Worm (Caenorhabditis elegans) whole organism, mixed stage, embryonic: Measurements from ENCODE around the gene rpt-4.
A peak's percentile ranks its signal among the peaks of the same experiment; 100 is the strongest.

Experiments
- M03D4.4 ChIP-seq: sonication (generic microtip); optimal IDR thresholded peaks from 2 replicates; lab custom pipeline; 2017; ENCODE audit warnings: mild to moderate bottlenecking, missing genetic modification characterization, missing compliant biosample characterization
- bed-3 ChIP-seq: fragments of 200-800 bp; sonication (Bioruptor generic); optimal IDR thresholded peaks from 3 replicates; lab custom pipeline; 2018; ENCODE audit warnings: mild to moderate bottlenecking, missing genetic modification characterization, moderate library complexity, missing compliant biosample characterization
- blmp-1 ChIP-seq: fragments of 150-350 bp; optimal IDR thresholded peaks from 2 replicates; lab custom pipeline; 2014; ENCODE audit warnings: missing biosample characterization, missing genetic modification characterization
- ceh-39 ChIP-seq: fragments of 150-350 bp; optimal IDR thresholded peaks from 2 replicates; lab custom pipeline; 2014; ENCODE audit warnings: missing biosample characterization, missing genetic modification characterization
- ceh-43 ChIP-seq: fragments of 200-800 bp; sonication (Bioruptor generic); optimal IDR thresholded peaks from 2 replicates; lab custom pipeline; 2018; ENCODE audit warnings: mild to moderate bottlenecking, missing genetic modification characterization, moderate library complexity, missing compliant biosample characterization
- ceh-83 ChIP-seq: fragments of 200-800 bp; sonication (Bioruptor generic); optimal IDR thresholded peaks from 2 replicates; lab custom pipeline; 2018; ENCODE audit warnings: mild to moderate bottlenecking, missing genetic modification characterization, missing compliant biosample characterization
- ces-1 ChIP-seq: fragments of 150-350 bp; optimal IDR thresholded peaks from 2 replicates; lab custom pipeline; 2014; ENCODE audit warnings: missing biosample characterization, missing genetic modification reagents, missing genetic modification characterization
- drap-1 ChIP-seq: fragments of 200-800 bp; sonication (Bioruptor generic); optimal IDR thresholded peaks from 3 replicates; lab custom pipeline; 2018; ENCODE audit warnings: mild to moderate bottlenecking, missing genetic modification characterization, missing compliant biosample characterization
- elt-1 ChIP-seq: sonication (generic microtip); optimal IDR thresholded peaks from 2 replicates; lab custom pipeline; 2017; ENCODE audit warnings: missing genetic modification characterization, mild to moderate bottlenecking, missing compliant biosample characterization, antibody characterized with exemption, moderate library complexity, borderline replicate concordance; ENCODE audit not compliant: insufficient read depth
- elt-3 ChIP-seq: fragments of 150-350 bp; optimal IDR thresholded peaks from 2 replicates; lab custom pipeline; 2014; ENCODE audit warnings: missing biosample characterization, missing genetic modification characterization
- ham-2 ChIP-seq: fragments of 200-800 bp; sonication (Bioruptor generic); optimal IDR thresholded peaks from 2 replicates; lab custom pipeline; 2018; ENCODE audit warnings: mild to moderate bottlenecking, missing genetic modification characterization, missing compliant biosample characterization
- hlh-1 ChIP-seq: fragments of 150-350 bp; optimal IDR thresholded peaks from 2 replicates; lab custom pipeline; 2014; ENCODE audit warnings: missing biosample characterization, missing genetic modification reagents, missing genetic modification characterization
- lin-13 ChIP-seq: fragments of 150-350 bp; optimal IDR thresholded peaks from 2 replicates; lab custom pipeline; 2014; ENCODE audit warnings: missing biosample characterization, missing genetic modification characterization
- lin-32 ChIP-seq: fragments of 200-800 bp; sonication (Bioruptor generic); optimal IDR thresholded peaks from 2 replicates; lab custom pipeline; 2018; ENCODE audit warnings: mild to moderate bottlenecking, missing genetic modification characterization, missing compliant biosample characterization
- lsy-2 ChIP-seq: fragments of 150-350 bp; optimal IDR thresholded peaks from 2 replicates; lab custom pipeline; 2014; ENCODE audit warnings: missing biosample characterization, missing genetic modification characterization
- mab-5 ChIP-seq: fragments of 150-350 bp; optimal IDR thresholded peaks from 2 replicates; lab custom pipeline; 2014; ENCODE audit warnings: missing biosample characterization, missing genetic modification characterization
- mep-1 ChIP-seq: fragments of 150-350 bp; optimal IDR thresholded peaks from 2 replicates; lab custom pipeline; 2017; ENCODE audit warnings: missing biosample characterization, missing genetic modification reagents, missing genetic modification characterization, inconsistent platforms
- mls-2 ChIP-seq: sonication (generic microtip); optimal IDR thresholded peaks from 2 replicates; lab custom pipeline; 2016; ENCODE audit warnings: mild to moderate bottlenecking, missing genetic modification characterization, moderate library complexity, missing compliant biosample characterization
- nhr-12 ChIP-seq: fragments of 150-350 bp; optimal IDR thresholded peaks from 2 replicates; lab custom pipeline; 2014; ENCODE audit warnings: missing biosample characterization, missing genetic modification characterization
- nhr-2 ChIP-seq: fragments of 150-350 bp; optimal IDR thresholded peaks from 2 replicates; lab custom pipeline; 2014; ENCODE audit warnings: missing biosample characterization, missing genetic modification characterization
- nhr-28 ChIP-seq: fragments of 150-350 bp; optimal IDR thresholded peaks from 2 replicates; lab custom pipeline; 2014; ENCODE audit warnings: missing biosample characterization, missing genetic modification characterization
- nhr-76 ChIP-seq: sonication (generic microtip); optimal IDR thresholded peaks from 2 replicates; lab custom pipeline; 2017; ENCODE audit warnings: missing biosample characterization, missing genetic modification characterization
- pha-4 ChIP-seq: fragments of 150-350 bp; optimal IDR thresholded peaks from 2 replicates; lab custom pipeline; 2018; ENCODE audit warnings: missing biosample characterization, missing genetic modification reagents, missing genetic modification characterization
- sem-2 ChIP-seq: fragments of 200-800 bp; sonication (Bioruptor generic); optimal IDR thresholded peaks from 2 replicates; lab custom pipeline; 2018; ENCODE audit warnings: mild to moderate bottlenecking, missing genetic modification characterization, missing compliant biosample characterization
- snpc-4 ChIP-seq: fragments of 150-350 bp; optimal IDR thresholded peaks from 2 replicates; lab custom pipeline; 2014; ENCODE audit warnings: missing biosample characterization, missing genetic modification characterization
- sptf-1 ChIP-seq: sonication (generic microtip); optimal IDR thresholded peaks from 2 replicates; lab custom pipeline; 2017; ENCODE audit warnings: mild to moderate bottlenecking, missing genetic modification characterization, moderate library complexity, missing compliant biosample characterization
- unc-120 ChIP-seq: sonication (generic microtip); optimal IDR thresholded peaks from 2 replicates; lab custom pipeline; 2017; ENCODE audit warnings: missing genetic modification characterization, missing compliant biosample characterization; ENCODE audit not compliant: poor library complexity, severe bottlenecking
- unc-39 ChIP-seq: fragments of 150-350 bp; optimal IDR thresholded peaks from 2 replicates; lab custom pipeline; 2014; ENCODE audit warnings: missing biosample characterization, missing genetic modification characterization
- unc-62 ChIP-seq: fragments of 150-350 bp; optimal IDR thresholded peaks from 2 replicates; lab custom pipeline; 2014; ENCODE audit warnings: missing biosample characterization, missing genetic modification reagents, missing genetic modification characterization
- zip-8 ChIP-seq: fragments of 150-350 bp; optimal IDR thresholded peaks from 2 replicates; lab custom pipeline; 2014; ENCODE audit warnings: missing biosample characterization, missing genetic modification characterization
- ztf-11 ChIP-seq: fragments of 150-350 bp; optimal IDR thresholded peaks from 2 replicates; lab custom pipeline; 2014; ENCODE audit warnings: missing biosample characterization, missing genetic modification characterization

Gene rpt-4

DNA sequence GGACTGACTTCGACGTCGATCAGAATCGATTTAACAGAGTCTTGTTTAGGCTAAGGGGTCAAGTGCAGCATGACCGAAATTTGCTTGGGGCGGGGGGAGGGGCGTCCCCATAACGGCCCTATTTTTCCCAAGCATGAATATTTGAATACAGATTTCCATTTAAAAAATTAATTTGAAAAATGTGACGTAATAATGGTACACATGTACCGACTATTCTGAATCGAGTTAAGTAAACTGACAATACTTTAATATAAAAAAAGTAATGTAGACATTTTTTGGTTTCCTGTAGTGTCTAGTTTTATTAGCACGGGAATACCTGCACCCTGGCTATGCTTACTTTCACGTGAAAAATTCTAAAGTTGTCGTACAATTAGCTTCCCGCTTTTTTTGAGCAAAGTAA, 40.8 kb upstream of the rpt-4 start:
- TF ChIP-seq zip-8 (tag; lab: Kevin White, UChicago) (peak; percentile 56), ceh-43 (no peak), drap-1 (GFP tag; lab: Kevin White, UChicago) (no peak), unc-39 (tag; lab: Kevin White, UChicago) (no peak), nhr-76 (tag; lab: Kevin White, UChicago) (no peak)

DNA sequence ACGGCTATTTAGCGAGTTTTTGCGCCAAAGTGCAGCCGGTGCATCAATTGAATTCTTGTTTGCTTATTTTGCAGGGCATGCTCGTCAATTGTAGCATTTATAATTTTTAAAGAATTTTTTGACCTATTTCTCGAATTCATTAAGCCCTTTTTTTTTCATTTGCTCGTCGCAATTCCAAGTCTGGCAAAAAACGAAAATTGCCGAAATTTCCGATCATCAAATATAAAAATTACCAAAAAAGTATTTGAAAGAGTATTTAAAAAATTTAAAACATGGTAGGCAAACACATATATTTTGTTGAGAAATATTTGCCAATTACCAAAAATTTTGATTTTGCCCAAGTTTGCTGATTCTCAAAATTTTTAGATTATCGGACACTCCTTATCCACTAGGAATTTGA, 38.1 kb upstream of the rpt-4 start, which contains the start of gene C50D2.6:
Gene C50D2.6, plus strand, starts transcription at position 301 of the 400 bp plus-strand sequence.
- no peak for TF ChIP-seq unc-120 (tag; lab: Kevin White, UChicago)
- TF ChIP-seq pha-4 (tag; lab: Kevin White, UChicago), result no peak

DNA sequence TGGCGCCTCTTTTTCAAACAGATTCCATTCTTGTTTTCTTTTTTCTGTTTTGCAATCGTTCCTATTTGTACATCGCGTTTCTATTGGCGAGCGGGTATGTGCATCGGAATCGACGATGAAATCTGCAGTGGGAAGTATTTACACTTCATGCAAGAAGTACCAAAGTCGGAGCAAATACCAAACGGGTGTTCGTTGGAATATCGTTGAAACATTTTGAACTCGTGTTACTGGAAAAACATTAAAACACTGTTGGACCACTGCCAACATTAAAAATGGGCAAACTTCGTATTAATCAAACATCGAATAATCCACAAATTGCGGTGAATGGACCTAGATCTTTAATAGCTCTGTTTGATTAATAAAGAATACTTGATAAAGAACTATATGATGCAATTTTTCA, 33.1 kb upstream of the rpt-4 start, which contains the start of gene C23H3.9:
Gene C23H3.9, minus strand, starts transcription at position 101 of the 400 bp plus-strand sequence.
- TF ChIP-seq mls-2 (tag; lab: Kevin White, UChicago) (no peak), ceh-39 (no peak), lin-13 (tag; lab: Kevin White, UChicago) (no peak), ham-2 (GFP tag; lab: Kevin White, UChicago) (no peak), nhr-2 (tag; lab: Kevin White, UChicago) (no peak), lin-32 (no peak), nhr-12 (tag; lab: Kevin White, UChicago) (no peak), unc-62 (GFP tag; lab: Kevin White, UChicago) (no peak), hlh-1 (tag; lab: Kevin White, UChicago) (no peak), snpc-4 (tag; lab: Kevin White, UChicago) (no peak), bed-3 (no peak), sptf-1 (tag; lab: Kevin White, UChicago) (no peak), nhr-28 (tag; lab: Kevin White, UChicago) (no peak), elt-3 (tag; lab: Kevin White, UChicago) (no peak)

DNA sequence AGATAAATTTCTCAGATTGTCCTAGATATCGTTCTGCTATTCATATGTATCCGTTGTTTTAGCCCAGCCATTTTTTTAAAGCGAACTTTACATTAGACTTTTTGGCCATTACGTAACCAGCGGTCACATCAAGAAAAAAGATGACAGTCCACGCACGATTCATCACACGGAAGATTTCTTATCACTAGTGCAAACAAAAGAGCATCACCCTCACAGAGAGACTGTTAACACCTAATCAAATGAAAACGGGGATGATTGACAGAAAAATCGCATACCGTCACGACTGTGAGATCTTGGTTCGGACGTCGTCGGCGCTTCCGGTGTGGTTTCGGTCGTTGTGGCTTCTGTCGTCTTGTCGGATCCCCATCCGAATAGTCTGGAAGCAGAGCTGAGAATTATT, 30.6 kb upstream of the rpt-4 start:
- TF ChIP-seq M03D4.4, result no peak
- no peak for TF ChIP-seq snpc-4 (tag; lab: Kevin White, UChicago)
- no peak for TF ChIP-seq mls-2 (tag; lab: Kevin White, UChicago)
- TF ChIP-seq ceh-43, result no peak
- TF ChIP-seq sem-2 (GFP tag; lab: Kevin White, UChicago), result no peak
- no peak for TF ChIP-seq lsy-2
- TF ChIP-seq unc-39 (tag; lab: Kevin White, UChicago), result no peak
- TF ChIP-seq zip-8 (tag; lab: Kevin White, UChicago), result no peak
- TF ChIP-seq nhr-2 (tag; lab: Kevin White, UChicago), result no peak
- TF ChIP-seq drap-1 (GFP tag; lab: Kevin White, UChicago), result no peak
- TF ChIP-seq pha-4 (tag; lab: Kevin White, UChicago), result no peak
- TF ChIP-seq ham-2 (GFP tag; lab: Kevin White, UChicago), result no peak
- no peak for TF ChIP-seq ztf-11 (tag; lab: Kevin White, UChicago)
- no peak for TF ChIP-seq unc-62 (GFP tag; lab: Kevin White, UChicago)

DNA sequence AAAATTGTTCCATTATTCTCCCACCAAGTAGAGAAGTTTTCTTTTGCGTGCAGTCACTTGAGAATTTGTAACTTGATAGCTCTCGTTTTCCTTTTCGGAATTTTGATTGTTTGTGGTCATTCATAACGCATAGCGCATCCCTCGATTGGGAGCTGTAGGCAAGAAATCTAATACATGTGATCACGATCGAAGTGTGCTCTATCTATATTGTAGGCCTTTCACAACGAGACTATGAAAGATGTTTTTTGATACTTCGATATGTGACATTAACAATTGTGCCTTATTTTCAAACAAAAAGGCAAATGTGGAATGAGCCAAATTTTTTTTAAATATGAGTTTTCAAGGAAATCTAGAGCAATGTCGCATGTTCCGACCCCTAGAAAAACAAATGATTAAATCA, 29.8 kb upstream of the rpt-4 start:
- TF ChIP-seq mep-1 (tag; lab: Kevin White, UChicago) (no peak), ceh-83 (GFP tag; lab: Kevin White, UChicago) (no peak), bed-3 (no peak), ces-1 (GFP tag; lab: Kevin White, UChicago) (no peak), sem-2 (GFP tag; lab: Kevin White, UChicago) (no peak), unc-62 (GFP tag; lab: Kevin White, UChicago) (no peak), snpc-4 (tag; lab: Kevin White, UChicago) (no peak), nhr-28 (tag; lab: Kevin White, UChicago) (no peak), pha-4 (tag; lab: Kevin White, UChicago) (no peak), blmp-1 (tag; lab: Kevin White, UChicago) (no peak), mab-5 (tag; lab: Kevin White, UChicago) (no peak), elt-1 (tag; lab: Kevin White, UChicago) (no peak), ceh-43 (no peak), nhr-76 (tag; lab: Kevin White, UChicago) (no peak), ceh-39 (no peak), lsy-2 (no peak), sptf-1 (tag; lab: Kevin White, UChicago) (no peak), mls-2 (tag; lab: Kevin White, UChicago) (no peak), ham-2 (GFP tag; lab: Kevin White, UChicago) (no peak), lin-32 (no peak)
